Fruit fly (Drosophila melanogaster) whole organism, embryonic: Measurements from ENCODE around the gene CG17768.

Source experiments
- Aef1 ChIP-seq: fragments of 200-800 bp; sonication (Bioruptor generic); IDR thresholded peaks from 3 replicates; pipeline ENCODE4 v1.3.6; 2022; ENCODE audit warnings: missing biosample characterization, missing genetic modification characterization
- Bgb ChIP-seq: fragments of 200-800 bp; sonication (Bioruptor generic); IDR thresholded peaks from 2 replicates; pipeline ENCODE4 v1.3.6; 2022; ENCODE audit warnings: missing biosample characterization, missing genetic modification characterization; ENCODE audit not compliant: partially characterized antibody
- Bteb2 ChIP-seq: fragments of 200-800 bp; sonication (Bioruptor generic); optimal IDR thresholded peaks from 2 replicates; lab custom pipeline; 2016; ENCODE audit warnings: missing biosample characterization, missing genetic modification characterization
- CG12236 ChIP-seq: fragments of 200-800 bp; sonication (Bioruptor generic); optimal IDR thresholded peaks from 2 replicates; lab custom pipeline; 2016; ENCODE audit warnings: missing biosample characterization, missing genetic modification characterization
- CG1233 ChIP-seq: fragments of 200-800 bp; sonication (Bioruptor generic); optimal IDR thresholded peaks from 4 replicates; lab custom pipeline; 2018; ENCODE audit warnings: missing biosample characterization, mild to moderate bottlenecking, missing genetic modification characterization
- CG14014 ChIP-seq: fragments of 200-800 bp; sonication (Bioruptor generic); IDR thresholded peaks from 2 replicates; pipeline ENCODE4 v1.3.6; 2022; ENCODE audit warnings: missing biosample characterization, missing genetic modification characterization
- CG14441 ChIP-seq: fragments of 200-800 bp; sonication (Bioruptor generic); IDR thresholded peaks from 2 replicates; pipeline ENCODE4 v1.3.6; 2022; ENCODE audit warnings: missing biosample characterization, missing genetic modification characterization
- CG14667 ChIP-seq: fragments of 200-800 bp; sonication (Bioruptor generic); IDR thresholded peaks from 2 replicates; pipeline ENCODE4 v1.3.6; 2022; ENCODE audit warnings: missing biosample characterization, missing genetic modification characterization
- CG1647 ChIP-seq: fragments of 200-800 bp; sonication (Bioruptor generic); optimal IDR thresholded peaks from 3 replicates; lab custom pipeline; 2016; ENCODE audit warnings: missing biosample characterization, missing genetic modification characterization
- CG2712 ChIP-seq: fragments of 200-800 bp; optimal IDR thresholded peaks from 3 replicates; lab custom pipeline; 2019; ENCODE audit warnings: missing biosample characterization, mild to moderate bottlenecking, missing genetic modification characterization, moderate library complexity
- CG42726 ChIP-seq: fragments of 200-800 bp; sonication (Bioruptor generic); IDR thresholded peaks from 2 replicates; pipeline ENCODE4 v1.3.6; 2022; ENCODE audit warnings: missing biosample characterization, missing genetic modification characterization; ENCODE audit not compliant: partially characterized antibody
- CG6272 ChIP-seq: fragments of 200-800 bp; sonication (Bioruptor generic); IDR thresholded peaks from 2 replicates; pipeline ENCODE4 v1.3.6; 2022; ENCODE audit warnings: missing biosample characterization, missing genetic modification characterization
- CG6813 ChIP-seq: fragments of 200-800 bp; sonication (Bioruptor generic); optimal IDR thresholded peaks from 2 replicates; lab custom pipeline; 2017; ENCODE audit warnings: missing biosample characterization, missing genetic modification characterization, mild to moderate bottlenecking, moderate library complexity, missing genetic modification reagents
- CG7928 ChIP-seq: fragments of 200-800 bp; sonication (Bioruptor generic); optimal IDR thresholded peaks from 2 replicates; lab custom pipeline; 2017; ENCODE audit warnings: missing biosample characterization, mild to moderate bottlenecking, missing genetic modification characterization
- CG7963 ChIP-seq: fragments of 200-800 bp; sonication (Bioruptor generic); IDR thresholded peaks from 3 replicates; pipeline ENCODE4 v1.3.6; 2022; ENCODE audit warnings: missing biosample characterization, missing genetic modification characterization; ENCODE audit not compliant: partially characterized antibody
- CG9437 ChIP-seq: fragments of 200-800 bp; sonication (Bioruptor generic); optimal IDR thresholded peaks from 2 replicates; lab custom pipeline; 2018; ENCODE audit warnings: missing biosample characterization, mild to moderate bottlenecking, missing genetic modification characterization
- CG9876 ChIP-seq: fragments of 200-800 bp; sonication (Bioruptor generic); optimal IDR thresholded peaks from 2 replicates; lab custom pipeline; 2016; ENCODE audit warnings: missing biosample characterization, missing genetic modification characterization
- CTCF ChIP-seq: fragments of 200-800 bp; sonication (Bioruptor generic); optimal IDR thresholded peaks from 2 replicates; lab custom pipeline; 2017; ENCODE audit warnings: missing biosample characterization, mild to moderate bottlenecking, missing genetic modification characterization, moderate library complexity
- Dbx ChIP-seq: fragments of 200-800 bp; sonication (Bioruptor generic); IDR thresholded peaks from 3 replicates; pipeline ENCODE4 v1.3.6; 2022; ENCODE audit warnings: missing biosample characterization, missing genetic modification characterization
- Deaf1 ChIP-seq: fragments of 200-800 bp; optimal IDR thresholded peaks from 3 replicates; lab custom pipeline; 2019; ENCODE audit warnings: missing biosample characterization, mild to moderate bottlenecking, missing genetic modification characterization, moderate library complexity
- Dip3 ChIP-seq: fragments of 200-800 bp; sonication (Bioruptor generic); optimal IDR thresholded peaks from 3 replicates; lab custom pipeline; 2016; ENCODE audit warnings: missing biosample characterization, missing genetic modification characterization
- Doc3 ChIP-seq: fragments of 200-800 bp; sonication (Bioruptor generic); IDR thresholded peaks from 3 replicates; pipeline ENCODE4 v1.3.6; 2022; ENCODE audit warnings: missing biosample characterization, missing genetic modification characterization; ENCODE audit not compliant: partially characterized antibody
- H2.0 ChIP-seq: fragments of 200-800 bp; sonication (Bioruptor generic); IDR thresholded peaks from 2 replicates; pipeline ENCODE4 v1.3.6; 2022; ENCODE audit warnings: missing biosample characterization, missing genetic modification characterization
- MBD-R2 ChIP-seq: fragments of 200-800 bp; sonication (Bioruptor generic); IDR thresholded peaks from 2 replicates; pipeline ENCODE4 v1.3.6; 2022; ENCODE audit warnings: missing biosample characterization, missing genetic modification characterization
- Nf-YB ChIP-seq: fragments of 200-800 bp; sonication (Bioruptor generic); optimal IDR thresholded peaks from 3 replicates; lab custom pipeline; 2019; ENCODE audit warnings: missing biosample characterization, mild to moderate bottlenecking, missing genetic modification characterization, moderate library complexity
- Optix ChIP-seq: fragments of 200-800 bp; sonication (Bioruptor generic); IDR thresholded peaks from 3 replicates; pipeline ENCODE4 v1.3.6; 2022; ENCODE audit warnings: missing biosample characterization, missing genetic modification characterization
- Stat92E ChIP-seq, 3 experiments: fragments of >200 bp in 2 of 3; fragments of 200-800 bp in 1 of 3; sonication (Bioruptor generic) in 1 of 3; optimal IDR thresholded peaks; 2 replicates each; lab custom pipeline; 2017 to 2019; ENCODE audit warnings: missing biosample characterization in 3 of 3, missing genetic modification characterization in 3 of 3, mild to moderate bottlenecking in 1 of 3, moderate library complexity in 1 of 3
- cas ChIP-seq: fragments of 200-800 bp; sonication (Bioruptor generic); IDR thresholded peaks from 2 replicates; pipeline ENCODE4 v1.3.6; 2022; ENCODE audit warnings: missing biosample characterization, missing genetic modification characterization
- en ChIP-seq: fragments of 200-800 bp; sonication (Bioruptor generic); optimal IDR thresholded peaks from 2 replicates; lab custom pipeline; 2016; ENCODE audit warnings: missing biosample characterization, missing genetic modification characterization
- eve ChIP-seq, 2 experiments: fragments of >200 bp; optimal IDR thresholded peaks; 2 replicates each; lab custom pipeline; 2017; ENCODE audit warnings: missing biosample characterization in 2 of 2, missing genetic modification characterization in 2 of 2
- fd102C ChIP-seq: fragments of 200-800 bp; sonication (Bioruptor generic); optimal IDR thresholded peaks from 2 replicates; lab custom pipeline; 2018; ENCODE audit warnings: missing biosample characterization, mild to moderate bottlenecking, missing genetic modification characterization, moderate library complexity
- gsb-n ChIP-seq: fragments of 200-800 bp; sonication (Bioruptor generic); optimal IDR thresholded peaks from 3 replicates; lab custom pipeline; 2018; ENCODE audit warnings: missing biosample characterization, mild to moderate bottlenecking, missing genetic modification characterization
- ham ChIP-seq: fragments of 200-800 bp; sonication (Bioruptor generic); IDR thresholded peaks from 2 replicates; pipeline ENCODE4 v1.3.6; 2022; ENCODE audit warnings: missing biosample characterization, missing genetic modification characterization
- her ChIP-seq: fragments of 200-800 bp; sonication (Bioruptor generic); optimal IDR thresholded peaks from 2 replicates; lab custom pipeline; 2016; ENCODE audit warnings: missing biosample characterization, missing genetic modification characterization
- inv ChIP-seq: fragments of 200-800 bp; sonication (Bioruptor generic); IDR thresholded peaks from 2 replicates; pipeline ENCODE4 v1.3.6; 2022; ENCODE audit warnings: missing biosample characterization, missing genetic modification characterization; ENCODE audit not compliant: partially characterized antibody
- lab ChIP-seq: fragments of 200-800 bp; sonication (Bioruptor generic); optimal IDR thresholded peaks from 3 replicates; lab custom pipeline; 2017; ENCODE audit warnings: missing biosample characterization, missing genetic modification characterization, mild to moderate bottlenecking, moderate library complexity, missing genetic modification reagents
- mirr ChIP-seq: fragments of 200-800 bp; sonication (Bioruptor generic); optimal IDR thresholded peaks from 3 replicates; lab custom pipeline; 2018; ENCODE audit warnings: missing biosample characterization, mild to moderate bottlenecking, missing genetic modification characterization
- nerfin-1 ChIP-seq: fragments of 200-800 bp; sonication (Bioruptor generic); optimal IDR thresholded peaks from 3 replicates; lab custom pipeline; 2019; ENCODE audit warnings: missing biosample characterization, mild to moderate bottlenecking, missing genetic modification characterization, moderate library complexity
- pita ChIP-seq: fragments of 200-800 bp; sonication (Bioruptor generic); optimal IDR thresholded peaks from 2 replicates; lab custom pipeline; 2017; ENCODE audit warnings: missing biosample characterization, mild to moderate bottlenecking, missing genetic modification characterization
- pnt ChIP-seq: fragments of 200-800 bp; sonication (Bioruptor generic); optimal IDR thresholded peaks from 3 replicates; lab custom pipeline; 2016; ENCODE audit warnings: missing biosample characterization, missing genetic modification characterization
- pros ChIP-seq: fragments of 200-800 bp; sonication (Bioruptor generic); optimal IDR thresholded peaks from 3 replicates; lab custom pipeline; 2019; ENCODE audit warnings: missing biosample characterization, mild to moderate bottlenecking, missing genetic modification characterization, moderate library complexity
- salm ChIP-seq: fragments of 200-800 bp; sonication (Bioruptor generic); optimal IDR thresholded peaks from 2 replicates; lab custom pipeline; 2018; ENCODE audit warnings: missing biosample characterization, mild to moderate bottlenecking, missing genetic modification characterization
- sima ChIP-seq: fragments of 200-800 bp; sonication (Bioruptor generic); optimal IDR thresholded peaks from 2 replicates; lab custom pipeline; 2016; ENCODE audit warnings: missing biosample characterization, missing genetic modification characterization
- toy ChIP-seq: fragments of 200-800 bp; sonication (Bioruptor generic); IDR thresholded peaks from 2 replicates; pipeline ENCODE4 v1.3.6; 2022; ENCODE audit warnings: missing biosample characterization, missing genetic modification characterization
- tup ChIP-seq: fragments of 200-800 bp; sonication (Bioruptor generic); optimal IDR thresholded peaks from 2 replicates; lab custom pipeline; 2016; ENCODE audit warnings: missing biosample characterization, mild to moderate bottlenecking, missing genetic modification characterization, moderate library complexity
- usp ChIP-seq: fragments of >200 bp; optimal IDR thresholded peaks from 2 replicates; lab custom pipeline; 2017; ENCODE audit warnings: missing biosample characterization, missing genetic modification characterization
- wor ChIP-seq: fragments of 200-800 bp; sonication (Bioruptor generic); IDR thresholded peaks from 2 replicates; pipeline ENCODE4 v1.3.6; 2022; ENCODE audit warnings: missing biosample characterization, missing genetic modification characterization
- zen ChIP-seq: fragments of 200-800 bp; sonication (Bioruptor generic); optimal IDR thresholded peaks from 3 replicates; lab custom pipeline; 2018; ENCODE audit warnings: missing biosample characterization, mild to moderate bottlenecking, missing genetic modification characterization, moderate library complexity
- zfh2 ChIP-seq: fragments of 200-800 bp; sonication (Bioruptor generic); optimal IDR thresholded peaks from 2 replicates; lab custom pipeline; 2016; ENCODE audit warnings: missing biosample characterization, missing genetic modification characterization

CG17768 gene

DNA sequence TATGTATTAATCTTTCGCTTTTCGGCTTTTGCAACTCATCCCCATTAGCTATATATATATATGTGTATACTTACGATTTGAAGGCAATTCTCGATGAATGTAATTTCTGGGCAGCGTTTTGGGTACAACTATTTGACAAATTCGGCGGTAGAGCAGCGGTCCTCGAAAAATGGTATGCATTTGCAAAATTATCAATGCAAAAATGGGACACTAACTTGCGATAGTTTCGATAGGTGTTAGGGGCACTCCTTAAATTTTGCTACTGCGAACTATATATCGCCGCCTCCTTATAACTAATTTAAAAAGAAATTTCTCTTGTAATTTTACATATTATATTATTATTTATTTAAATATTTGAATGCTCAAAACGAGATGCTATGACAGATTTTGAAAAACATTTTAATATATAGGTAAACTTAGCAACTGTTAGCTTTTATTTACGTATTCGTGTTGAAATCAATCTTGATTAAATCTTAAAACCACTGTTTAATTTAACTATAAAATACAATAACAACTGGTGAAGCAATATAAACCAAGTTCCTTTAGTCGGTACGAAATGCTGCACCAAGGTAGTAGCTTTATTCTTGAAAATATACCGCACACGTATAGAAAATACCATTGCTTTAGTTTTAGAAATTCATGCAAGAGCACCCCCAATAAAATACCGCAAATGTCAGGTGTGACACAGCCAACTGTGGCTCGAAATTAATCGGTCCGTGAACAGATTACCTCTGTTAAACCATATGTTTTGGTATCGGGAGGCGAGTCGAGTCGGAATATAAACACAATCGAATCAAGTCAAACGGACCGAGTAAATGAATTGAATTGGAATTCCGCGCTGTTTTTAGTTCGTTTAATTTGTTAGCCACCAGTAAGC, 8.5 kb upstream of the CG17768 start, which contains the start of the genes CG5355 and Klp31E (continued):
- TF ChIP-seq salm (tag; lab: Kevin White, UChicago) (peak; percentile 37), CG7928 (GFP tag; lab: Kevin White, UChicago) (no peak), CG14441 (no peak), sima (GFP tag; lab: Kevin White, UChicago) (no peak), tup (GFP tag; lab: Kevin White, UChicago) (no peak), eve (GFP tag; optimal IDR thresholded peaks at IDR 0.05; lab: Kevin White, UChicago) (no peak), wor (0 out of 2 replicates have a peak, but pooled peaks have one; percentile 17), CG7963 (GFP tag; lab: Robert Waterston, UW) (peak; percentile 49; the same call in 1 of the 3 replicates), CTCF (GFP tag; lab: Kevin White, UChicago) (no peak), CG1647 (peak; percentile 10), Doc3 (peak; percentile 72), Optix (GFP tag; lab: Robert Waterston, UW) (no peak), Bgb (GFP tag; lab: Robert Waterston, UW) (peak; percentile 63), CG14014 (GFP tag; lab: Robert Waterston, UW) (no peak), usp (GFP tag; lab: Kevin White, UChicago) (no peak), CG14667 (GFP tag; lab: Robert Waterston, UW) (peak; percentile 43; the same call in 1 of the 2 replicates), pnt (GFP tag; lab: Kevin White, UChicago) (peak; percentile 5), her (no peak), nerfin-1 (tag; lab: Kevin White, UChicago) (peak; percentile 31), Dip3 (GFP tag; lab: Kevin White, UChicago) (peak; percentile 46), ham (GFP tag; lab: Robert Waterston, UW) (no peak), toy (GFP tag; lab: Robert Waterston, UW) (no peak), Aef1 (0 out of 3 replicates have a peak, but pooled peaks have one; percentile 26), CG12236 (no peak), zfh2 (GFP tag; lab: Kevin White, UChicago) (peak; percentile 56), CG6813 (GFP tag; lab: Kevin White, UChicago) (no peak), CG6272 (GFP tag; lab: Robert Waterston, UW) (no peak; the same call in none of the 2 replicates), CG2712 (tag; lab: Kevin White, UChicago) (peak; percentile 85), pros (GFP tag; lab: Kevin White, UChicago) (no peak), lab (no peak), Dbx (GFP tag; lab: Robert Waterston, UW) (peak; percentile 58; the same call in 1 of the 3 replicates), pita (GFP tag; lab: Kevin White, UChicago) (no peak), Deaf1 (tag; lab: Kevin White, UChicago) (no peak), zen (peak; percentile 71), MBD-R2 (GFP tag; lab: Robert Waterston, UW) (peak; percentile 72), inv (GFP tag; lab: Robert Waterston, UW) (peak; percentile 57), CG42726 (GFP tag; lab: Robert Waterston, UW) (no peak), cas (GFP tag; lab: Robert Waterston, UW) (no peak), fd102C (GFP tag; lab: Kevin White, UChicago) (no peak), CG1233 (GFP tag; lab: Kevin White, UChicago) (peak; percentile 62), H2.0 (GFP tag; lab: Robert Waterston, UW) (peak; percentile 31), Nf-YB (GFP tag; lab: Kevin White, UChicago) (peak; percentile 50), gsb-n (tag; lab: Kevin White, UChicago) (no peak), CG9876 (no peak), en (peak; percentile 32), Stat92E (GFP tag; optimal IDR thresholded peaks at IDR 0.05; lab: Kevin White, UChicago) (no peak), CG9437 (GFP tag; lab: Kevin White, UChicago) (peak; percentile 78), mirr (GFP tag; lab: Kevin White, UChicago) (no peak), Bteb2 (peak; percentile 6)
